Worm (Caenorhabditis elegans) whole organism, late embryonic: Measurements from ENCODE around the gene mmab-1.

ENCODE experiments used
- C08G9.2 ChIP-seq: sonication (generic microtip); optimal IDR thresholded peaks from 2 replicates; lab custom pipeline; 2016; ENCODE audit warnings: mild to moderate bottlenecking, missing genetic modification characterization, moderate library complexity, missing compliant biosample characterization
- K02D7.2 ChIP-seq: sonication (generic microtip); optimal IDR thresholded peaks from 2 replicates; lab custom pipeline; 2017; ENCODE audit warnings: mild to moderate bottlenecking, missing genetic modification characterization, missing compliant biosample characterization
- T23F11.4 ChIP-seq: fragments of 200-800 bp; sonication (Bioruptor generic); optimal IDR thresholded peaks from 2 replicates; lab custom pipeline; 2018; ENCODE audit warnings: mild to moderate bottlenecking, missing genetic modification characterization, missing compliant biosample characterization
- ahr-1 ChIP-seq: sonication (generic microtip); optimal IDR thresholded peaks from 2 replicates; lab custom pipeline; 2016; ENCODE audit warnings: missing genetic modification characterization, missing compliant biosample characterization
- ama-1 ChIP-seq: fragments of 150-350 bp; optimal IDR thresholded peaks from 2 replicates; lab custom pipeline; 2014
- ceh-18 ChIP-seq: sonication (generic microtip); optimal IDR thresholded peaks from 2 replicates; lab custom pipeline; 2016; ENCODE audit warnings: missing genetic modification characterization, missing compliant biosample characterization
- ceh-19 ChIP-seq: fragments of 200-800 bp; sonication (Bioruptor generic); optimal IDR thresholded peaks from 2 replicates; lab custom pipeline; 2018; ENCODE audit warnings: mild to moderate bottlenecking, missing genetic modification characterization, missing compliant biosample characterization
- ceh-22 ChIP-seq: sonication (generic microtip); optimal IDR thresholded peaks from 2 replicates; lab custom pipeline; 2017; ENCODE audit warnings: missing biosample characterization, missing genetic modification characterization
- ceh-31 ChIP-seq: sonication (generic microtip); optimal IDR thresholded peaks from 2 replicates; lab custom pipeline; 2016; ENCODE audit warnings: missing genetic modification characterization, missing compliant biosample characterization
- ceh-34 ChIP-seq: sonication (generic microtip); optimal IDR thresholded peaks from 2 replicates; lab custom pipeline; 2016; ENCODE audit warnings: mild to moderate bottlenecking, missing genetic modification characterization, missing compliant biosample characterization
- ceh-45 ChIP-seq: fragments of 200-800 bp; sonication (Bioruptor generic); IDR thresholded peaks from 2 replicates; pipeline ENCODE4 v1.3.6; 2022; ENCODE audit warnings: missing genetic modification reagents, missing genetic modification characterization, missing compliant biosample characterization
- ceh-9 ChIP-seq: sonication (generic microtip); optimal IDR thresholded peaks from 2 replicates; lab custom pipeline; 2016; ENCODE audit warnings: mild to moderate bottlenecking, missing genetic modification characterization, inconsistent platforms, missing compliant biosample characterization
- dmd-4 ChIP-seq: sonication (generic microtip); optimal IDR thresholded peaks from 2 replicates; lab custom pipeline; 2016; ENCODE audit warnings: borderline replicate concordance, missing genetic modification characterization, missing compliant biosample characterization
- eyg-1 ChIP-seq: sonication (generic microtip); optimal IDR thresholded peaks from 2 replicates; lab custom pipeline; 2016; ENCODE audit warnings: missing genotype, missing genetic modification characterization, missing compliant biosample characterization
- fax-1 ChIP-seq: sonication (generic microtip); optimal IDR thresholded peaks from 2 replicates; lab custom pipeline; 2016; ENCODE audit warnings: missing genotype, missing genetic modification characterization, missing compliant biosample characterization
- fkh-10 ChIP-seq: fragments of 150-350 bp; optimal IDR thresholded peaks from 2 replicates; lab custom pipeline; 2014; ENCODE audit warnings: missing biosample characterization, missing genetic modification reagents, missing genetic modification characterization
- fkh-6 ChIP-seq: sonication (generic microtip); optimal IDR thresholded peaks from 2 replicates; lab custom pipeline; 2016; ENCODE audit warnings: missing genetic modification characterization, missing compliant biosample characterization
- gmeb-2 ChIP-seq: sonication (generic microtip); optimal IDR thresholded peaks from 2 replicates; lab custom pipeline; 2016; ENCODE audit warnings: missing genetic modification characterization, inconsistent platforms, missing compliant biosample characterization
- hlh-6 ChIP-seq: sonication (generic microtip); optimal IDR thresholded peaks from 2 replicates; lab custom pipeline; 2016; ENCODE audit warnings: missing genotype, missing genetic modification characterization, missing compliant biosample characterization
- hlh-8 ChIP-seq: sonication (generic microtip); optimal IDR thresholded peaks from 2 replicates; lab custom pipeline; 2016; ENCODE audit warnings: missing genotype, missing genetic modification characterization, missing compliant biosample characterization
- lim-6 ChIP-seq: sonication (generic microtip); optimal IDR thresholded peaks from 2 replicates; lab custom pipeline; 2016; ENCODE audit warnings: missing genetic modification characterization, missing compliant biosample characterization
- madf-2 ChIP-seq: sonication (generic microtip); optimal IDR thresholded peaks from 2 replicates; lab custom pipeline; 2017; ENCODE audit warnings: missing genetic modification characterization, missing compliant biosample characterization
- mec-3 ChIP-seq: sonication (generic microtip); optimal IDR thresholded peaks from 2 replicates; lab custom pipeline; 2016; ENCODE audit warnings: borderline replicate concordance, missing genetic modification characterization, missing compliant biosample characterization
- nfya-1 ChIP-seq: sonication (generic microtip); optimal IDR thresholded peaks from 2 replicates; lab custom pipeline; 2017; ENCODE audit warnings: missing genetic modification characterization, mild to moderate bottlenecking, missing compliant biosample characterization, antibody characterized with exemption, moderate library complexity
- nhr-11 ChIP-seq: fragments of 150-350 bp; optimal IDR thresholded peaks from 2 replicates; lab custom pipeline; 2014; ENCODE audit warnings: missing biosample characterization, missing genetic modification characterization
- nhr-232 ChIP-seq: sonication (generic microtip); optimal IDR thresholded peaks from 2 replicates; lab custom pipeline; 2016; ENCODE audit warnings: missing genetic modification characterization, missing compliant biosample characterization
- npax-4 ChIP-seq: sonication (generic microtip); optimal IDR thresholded peaks from 2 replicates; lab custom pipeline; 2016; ENCODE audit warnings: missing genetic modification characterization, missing compliant biosample characterization
- pat-9 ChIP-seq: fragments of 200-800 bp; sonication (Bioruptor generic); optimal IDR thresholded peaks from 2 replicates; lab custom pipeline; 2018; ENCODE audit warnings: mild to moderate bottlenecking, missing genetic modification characterization, moderate library complexity, missing compliant biosample characterization
- pha-4 ChIP-seq: fragments of 150-350 bp; optimal IDR thresholded peaks from 2 replicates; lab custom pipeline; 2018; ENCODE audit warnings: missing biosample characterization, missing genetic modification reagents, missing genetic modification characterization
- sdc-2 ChIP-seq: sonication (generic microtip); optimal IDR thresholded peaks from 2 replicates; lab custom pipeline; 2016; ENCODE audit warnings: missing genotype, missing genetic modification characterization, missing compliant biosample characterization
- sox-2 ChIP-seq: fragments of 200-800 bp; sonication (Bioruptor generic); IDR thresholded peaks from 2 replicates; pipeline ENCODE4 v1.3.6; 2022; ENCODE audit warnings: missing genetic modification reagents, missing genetic modification characterization, missing compliant biosample characterization
- syd-9 ChIP-seq: sonication (generic microtip); optimal IDR thresholded peaks from 2 replicates; lab custom pipeline; 2016; ENCODE audit warnings: mild to moderate bottlenecking, missing genetic modification characterization, moderate library complexity, missing compliant biosample characterization
- unc-3 ChIP-seq, 2 experiments: fragments of 200-800 bp in 1 of 2; sonication (Bioruptor generic) in 1 of 2; sonication (generic microtip) in 1 of 2; conservative IDR thresholded peaks in 1 of 2; optimal IDR thresholded peaks in 1 of 2; 2 replicates each; pipeline versions ENCODE4 v1.3.6 to Lab custom; 2016 to 2022; ENCODE audit warnings: missing compliant biosample characterization in 2 of 2, missing genetic modification characterization in 2 of 2, missing genetic modification reagents in 1 of 2
- unc-55 ChIP-seq: sonication (generic microtip); optimal IDR thresholded peaks from 2 replicates; lab custom pipeline; 2017; ENCODE audit warnings: missing biosample characterization, missing genetic modification reagents, missing genetic modification characterization
- unc-86 ChIP-seq: sonication (generic microtip); optimal IDR thresholded peaks from 2 replicates; lab custom pipeline; 2016; ENCODE audit warnings: missing genetic modification characterization, missing compliant biosample characterization
- zip-5 ChIP-seq: sonication (generic microtip); optimal IDR thresholded peaks from 2 replicates; lab custom pipeline; 2016; ENCODE audit warnings: missing genetic modification characterization, missing compliant biosample characterization
- ztf-16 ChIP-seq: sonication (generic microtip); optimal IDR thresholded peaks from 2 replicates; lab custom pipeline; 2017; ENCODE audit warnings: missing genetic modification characterization, missing compliant biosample characterization

Gene mmab-1

ce11 chrIII:4962393-4962792 is 40.5 kb upstream of the mmab-1 start, which contains the start of gene vps-22:
vps-22 (minus strand) TSS chrIII:4962493.
- TF ChIP-seq unc-55 (GFP tag; lab: Kevin White, UChicago) (no peak), unc-3 (GFP tag; conservative IDR thresholded peaks at IDR 0.05; lab: Robert Waterston, UW) (no peak), unc-3 (tag; optimal IDR thresholded peaks at IDR 0.05; lab: Kevin White, UChicago) (no peak), madf-2 (tag; lab: Kevin White, UChicago) (no peak), syd-9 (tag; lab: Kevin White, UChicago) (no peak), ceh-45 (no peak), pat-9 (tag; lab: Kevin White, UChicago) (no peak), zip-5 (tag; lab: Kevin White, UChicago) (no peak), pha-4 (no peak), dmd-4 (tag; lab: Kevin White, UChicago) (no peak), ceh-19 (GFP tag; lab: Kevin White, UChicago) (no peak), fkh-6 (tag; lab: Kevin White, UChicago) (no peak), lim-6 (no peak), gmeb-2 (tag; lab: Kevin White, UChicago) (no peak), eyg-1 (no peak), T23F11.4 (GFP tag; lab: Kevin White, UChicago) (no peak), ceh-34 (tag; lab: Kevin White, UChicago) (no peak), ceh-9 (tag; lab: Kevin White, UChicago) (no peak), K02D7.2 (tag; lab: Kevin White, UChicago) (no peak), npax-4 (tag; lab: Kevin White, UChicago) (no peak)
- TF ChIP-seq, all 69 proteins: peak for 0

- no peak for TF ChIP-seq fax-1 (tag; lab: Kevin White, UChicago)
- TF ChIP-seq nhr-232 (tag; lab: Kevin White, UChicago), result no peak
Measured at ce11 chrIII:4961281-4961680, 39.4 kb upstream of the mmab-1 start.

ce11 chrIII:4960204-4960603 is 38.3 kb upstream of the mmab-1 start, which contains the start of gene C27F2.4:
C27F2.4 (minus strand) TSS chrIII:4960304.
- TF ChIP-seq ceh-18 (tag; lab: Kevin White, UChicago), result no peak
- TF ChIP-seq ceh-45, result no peak
- TF ChIP-seq fkh-6 (tag; lab: Kevin White, UChicago), result no peak
- no peak for TF ChIP-seq ceh-31 (tag; lab: Kevin White, UChicago)
- no peak for TF ChIP-seq hlh-8 (tag; lab: Kevin White, UChicago)
- no peak for TF ChIP-seq C08G9.2 (tag; lab: Kevin White, UChicago)
- TF ChIP-seq, all 69 proteins: peak for 0

DNA sequence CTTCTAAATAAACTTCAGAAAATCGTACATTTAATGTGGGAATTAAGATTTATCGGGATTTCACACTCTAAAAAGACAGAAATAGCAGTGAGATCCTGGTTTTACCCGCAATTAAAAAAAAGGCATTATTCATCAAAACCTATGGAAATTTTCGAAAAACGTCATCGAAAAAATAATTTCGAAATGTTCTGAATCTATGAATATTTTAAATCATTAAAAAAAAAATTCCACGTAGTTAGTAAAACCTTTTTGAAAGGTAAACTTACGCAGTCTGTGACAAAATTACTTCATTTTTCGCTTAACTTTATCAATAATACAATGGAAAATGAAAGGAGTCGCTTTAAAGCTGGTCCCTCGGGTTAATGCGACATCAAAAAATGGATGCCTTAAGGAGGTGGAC is 34.7 kb upstream of the mmab-1 start, which contains the start of gene C26E6.1:
Gene C26E6.1, plus strand, starts transcription at position 301 of the 400 bp plus-strand sequence.
- TF ChIP-seq unc-3 (GFP tag; conservative IDR thresholded peaks at IDR 0.05; lab: Robert Waterston, UW), result no peak
- no peak for TF ChIP-seq unc-3 (tag; optimal IDR thresholded peaks at IDR 0.05; lab: Kevin White, UChicago)
- TF ChIP-seq nhr-11, result no peak
- no peak for TF ChIP-seq sox-2 (GFP tag; lab: Robert Waterston, UW)
- TF ChIP-seq mec-3 (tag; lab: Kevin White, UChicago), result no peak
- no peak for TF ChIP-seq nhr-232 (tag; lab: Kevin White, UChicago)
- no peak for TF ChIP-seq unc-86
- TF ChIP-seq hlh-6 (tag; lab: Kevin White, UChicago), result no peak
- TF ChIP-seq ahr-1, result no peak
- TF ChIP-seq pat-9 (tag; lab: Kevin White, UChicago), result no peak
- TF ChIP-seq C08G9.2 (tag; lab: Kevin White, UChicago), result no peak
- no peak for TF ChIP-seq ceh-22

- TF ChIP-seq sdc-2 (tag; lab: Kevin White, UChicago), result no peak
- no peak for TF ChIP-seq fkh-10
- no peak for TF ChIP-seq hlh-6 (tag; lab: Kevin White, UChicago)
- no peak for TF ChIP-seq fax-1 (tag; lab: Kevin White, UChicago)
- no peak for TF ChIP-seq ztf-16 (tag; lab: Kevin White, UChicago)
- peak; percentile 90 for TF ChIP-seq nfya-1 (tag; lab: Kevin White, UChicago)
- no peak for TF ChIP-seq ama-1 (lab: Kevin White, UChicago)
Measured at ce11 chrIII:4952970-4953369, 31.1 kb upstream of the mmab-1 start.
